Fruit fly (Drosophila melanogaster): ENCODE results near the gene CG5151.

The CG5151 gene

DNA sequence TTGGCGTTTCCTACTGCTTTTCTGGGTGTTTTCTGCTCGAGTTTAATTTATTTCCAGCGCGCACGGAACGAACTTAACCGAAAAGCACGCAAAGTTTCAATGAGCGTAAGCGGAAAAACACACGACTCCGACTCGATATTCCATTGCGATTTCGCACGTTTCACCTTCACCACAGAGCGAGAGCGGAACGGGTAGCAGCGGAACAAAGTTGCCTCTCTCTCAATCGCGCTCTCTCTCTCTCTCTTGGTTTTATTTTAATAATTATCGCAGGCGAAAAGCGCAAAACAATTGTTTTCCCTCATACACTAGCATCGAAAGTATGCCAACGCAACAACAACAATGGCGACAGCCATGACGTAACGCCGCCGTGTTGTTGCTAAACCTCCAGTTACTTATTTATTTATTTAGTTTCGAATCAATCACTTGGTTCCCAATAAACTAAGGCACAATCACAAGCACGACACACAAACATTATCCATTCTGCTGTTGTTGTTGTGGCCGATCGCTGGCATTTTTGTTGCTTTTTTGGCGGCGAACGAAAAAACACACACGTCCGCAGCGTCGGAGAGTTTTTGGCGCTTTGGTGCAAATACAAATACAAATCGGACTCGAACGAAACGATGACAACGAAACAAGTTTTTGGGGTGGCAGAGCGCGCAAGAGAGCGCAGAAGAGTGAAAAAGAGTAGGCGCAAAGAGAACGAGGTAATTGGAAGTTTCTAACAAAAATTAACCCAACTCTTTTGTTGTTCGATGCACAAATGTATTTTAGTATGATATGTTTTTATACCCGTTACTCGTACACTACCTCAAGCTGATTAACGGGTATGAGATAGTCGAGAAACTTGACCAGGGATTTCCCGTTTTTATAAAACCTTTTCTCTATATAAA is at the start of gene CG5151 (continued):
- TF ChIP-seq CG4424 (GFP tag; optimal IDR thresholded peaks at IDR 0.05) (no peak), CG15479 (GFP tag; optimal IDR thresholded peaks at IDR 0.05) (no peak), jing (GFP tag; optimal IDR thresholded peaks at IDR 0.05) (no peak), CG10462 (GFP tag; optimal IDR thresholded peaks at IDR 0.05) (no peak), sim (GFP tag; IDR thresholded peaks at IDR 0.05) (no peak), CG17385 (GFP tag; optimal IDR thresholded peaks at IDR 0.05) (peak; percentile 13), Side (GFP tag; optimal IDR thresholded peaks at IDR 0.05) (no peak), odd (GFP tag; optimal IDR thresholded peaks at IDR 0.05) (peak; percentile 18), z (GFP tag; IDR thresholded peaks at IDR 0.05) (peak; percentile 32; the same call in 1 of the 3 replicates), jigr1 (GFP tag; IDR thresholded peaks at IDR 0.05) (no peak), en (GFP tag; optimal IDR thresholded peaks at IDR 0.05) (no peak), yki (optimal IDR thresholded peaks at IDR 0.05) (peak; percentile 74), YL-1 (GFP tag; optimal IDR thresholded peaks at IDR 0.05) (peak; percentile 51), lab (GFP tag; optimal IDR thresholded peaks at IDR 0.05) (peak; percentile 33), Bteb2 (GFP tag; optimal IDR thresholded peaks at IDR 0.05) (no peak), Kr (GFP tag; optimal IDR thresholded peaks at IDR 0.05) (no peak), corto (GFP tag; optimal IDR thresholded peaks at IDR 0.05) (peak; percentile 36), row (GFP tag; IDR thresholded peaks at IDR 0.05) (no peak; the same call in 2 of the 3 replicates), Dad (GFP tag; optimal IDR thresholded peaks at IDR 0.05) (no peak), Dfd (GFP tag; optimal IDR thresholded peaks at IDR 0.05) (no peak), Max (GFP tag; optimal IDR thresholded peaks at IDR 0.05) (no peak), Spps (tag; optimal IDR thresholded peaks at IDR 0.05) (no peak), tll (GFP tag; optimal IDR thresholded peaks at IDR 0.05) (no peak), fd64A (GFP tag; optimal IDR thresholded peaks at IDR 0.05) (no peak), ab (GFP tag; optimal IDR thresholded peaks at IDR 0.05) (no peak), Mrtf (GFP tag; IDR thresholded peaks at IDR 0.05) (no peak), CG9609 (GFP tag; optimal IDR thresholded peaks at IDR 0.05) (no peak), BtbVII (GFP tag; optimal IDR thresholded peaks at IDR 0.05) (peak; percentile 40), CG4360 (GFP tag; IDR thresholded peaks at IDR 0.05) (peak; percentile 87), Opbp (GFP tag; IDR thresholded peaks at IDR 0.05; ENCODE audit: partially characterized antibody) (peak; percentile 49; the same call in 2 of the 3 replicates), pan (optimal IDR thresholded peaks at IDR 0.05) (no peak), pan (GFP tag; optimal IDR thresholded peaks at IDR 0.05 in 1 of 2, IDR thresholded peaks at IDR 0.05 in 1 of 2) (peak in 1 of 2 experiments; percentile 45), sob (GFP tag; IDR thresholded peaks at IDR 0.05) (no peak), CG11456 (GFP tag; IDR thresholded peaks at IDR 0.05) (no peak), crp (GFP tag; optimal IDR thresholded peaks at IDR 0.05) (no peak), tx (GFP tag; optimal IDR thresholded peaks at IDR 0.05) (no peak), D19A (tag; optimal IDR thresholded peaks at IDR 0.05) (no peak), CG9797 (GFP tag; optimal IDR thresholded peaks at IDR 0.05) (no peak), Oaz (GFP tag; IDR thresholded peaks at IDR 0.05) (no peak), Ravus (GFP tag; IDR thresholded peaks at IDR 0.05) (no peak), rib (GFP tag; IDR thresholded peaks at IDR 0.05) (peak; percentile 61)

DNA sequence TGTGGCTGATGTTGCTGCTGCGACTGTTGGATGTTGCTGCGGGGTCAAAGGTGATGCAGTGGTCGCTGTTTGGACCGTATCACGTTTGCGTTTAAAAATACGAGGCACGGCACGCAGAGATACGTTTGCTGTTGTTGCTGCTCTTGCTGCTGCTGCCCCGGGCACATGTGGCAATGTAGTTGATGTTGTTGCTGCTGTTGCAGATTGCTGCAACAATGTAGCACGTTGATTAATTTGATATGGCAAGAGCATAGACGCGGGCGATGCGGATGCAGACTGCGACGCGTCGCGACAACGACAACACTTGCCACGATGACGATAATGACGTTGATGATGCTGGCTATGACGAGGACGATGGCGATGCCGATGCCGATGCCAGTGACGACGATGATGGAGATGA is 48.7 kb upstream of the CG5151 start:
- TF ChIP-seq E2f2 (GFP tag; IDR thresholded peaks at IDR 0.05) (no peak), gsb-n (tag; optimal IDR thresholded peaks at IDR 0.05) (no peak), sna (GFP tag; IDR thresholded peaks at IDR 0.05; ENCODE audit: partially characterized antibody) (no peak), CG6791 (GFP tag; IDR thresholded peaks at IDR 0.05; ENCODE audit: partially characterized antibody) (no peak), Dek (tag; optimal IDR thresholded peaks at IDR 0.05) (no peak), mld (GFP tag; IDR thresholded peaks at IDR 0.05; ENCODE audit: partially characterized antibody) (no peak), sim (GFP tag; IDR thresholded peaks at IDR 0.05) (no peak), Hey (tag; optimal IDR thresholded peaks at IDR 0.05) (no peak), CG6854 (GFP tag; optimal IDR thresholded peaks at IDR 0.05) (no peak), ham (GFP tag; IDR thresholded peaks at IDR 0.05) (no peak), so (GFP tag; IDR thresholded peaks at IDR 0.05) (no peak), Camta (GFP tag; optimal IDR thresholded peaks at IDR 0.05) (no peak), CG2120 (GFP tag; optimal IDR thresholded peaks at IDR 0.05) (no peak)
